Worm (Caenorhabditis elegans) whole organism, late embryonic: ENCODE measurements around the gene pcm-1.

ENCODE experiments used
- ahr-1 ChIP-seq: sonication (generic microtip); optimal IDR thresholded peaks from 2 replicates; lab custom pipeline; 2016; ENCODE audit warnings: missing genetic modification characterization, missing compliant biosample characterization
- ama-1 ChIP-seq: fragments of 150-350 bp; optimal IDR thresholded peaks from 2 replicates; lab custom pipeline; 2014
- ceh-24 ChIP-seq: sonication (generic microtip); optimal IDR thresholded peaks from 2 replicates; lab custom pipeline; 2016; ENCODE audit warnings: mild to moderate bottlenecking, missing genetic modification characterization, missing compliant biosample characterization
- elt-4 ChIP-seq: sonication (generic microtip); optimal IDR thresholded peaks from 2 replicates; lab custom pipeline; 2016; ENCODE audit warnings: missing genetic modification characterization, missing compliant biosample characterization
- fax-1 ChIP-seq: sonication (generic microtip); optimal IDR thresholded peaks from 2 replicates; lab custom pipeline; 2016; ENCODE audit warnings: missing genotype, missing genetic modification characterization, missing compliant biosample characterization
- hlh-30 ChIP-seq: sonication (generic microtip); optimal IDR thresholded peaks from 2 replicates; lab custom pipeline; 2017; ENCODE audit warnings: antibody characterized with exemption, missing genetic modification characterization, missing compliant biosample characterization; ENCODE audit not compliant: insufficient read depth
- nfya-1 ChIP-seq: sonication (generic microtip); optimal IDR thresholded peaks from 2 replicates; lab custom pipeline; 2017; ENCODE audit warnings: missing genetic modification characterization, mild to moderate bottlenecking, missing compliant biosample characterization, antibody characterized with exemption, moderate library complexity
- nhr-11 ChIP-seq: fragments of 150-350 bp; optimal IDR thresholded peaks from 2 replicates; lab custom pipeline; 2014; ENCODE audit warnings: missing biosample characterization, missing genetic modification characterization
- odd-2 ChIP-seq: sonication (generic microtip); optimal IDR thresholded peaks from 2 replicates; lab custom pipeline; 2017; ENCODE audit warnings: antibody characterized with exemption, mild to moderate bottlenecking, missing genetic modification characterization, missing compliant biosample characterization
- sox-4 ChIP-seq: sonication (generic microtip); optimal IDR thresholded peaks from 2 replicates; lab custom pipeline; 2017; ENCODE audit warnings: mild to moderate bottlenecking, missing genetic modification characterization, inconsistent platforms, missing compliant biosample characterization
- tbx-2 ChIP-seq: sonication (generic microtip); optimal IDR thresholded peaks from 2 replicates; lab custom pipeline; 2016; ENCODE audit warnings: missing genetic modification characterization, missing compliant biosample characterization
- tbx-7 ChIP-seq: sonication (generic microtip); optimal IDR thresholded peaks from 2 replicates; lab custom pipeline; 2016; ENCODE audit warnings: missing genotype, missing genetic modification characterization, missing compliant biosample characterization
- ttx-3 ChIP-seq: sonication (generic microtip); optimal IDR thresholded peaks from 2 replicates; lab custom pipeline; 2016; ENCODE audit warnings: missing genetic modification reagents, missing genetic modification characterization, missing compliant biosample characterization

DNA sequence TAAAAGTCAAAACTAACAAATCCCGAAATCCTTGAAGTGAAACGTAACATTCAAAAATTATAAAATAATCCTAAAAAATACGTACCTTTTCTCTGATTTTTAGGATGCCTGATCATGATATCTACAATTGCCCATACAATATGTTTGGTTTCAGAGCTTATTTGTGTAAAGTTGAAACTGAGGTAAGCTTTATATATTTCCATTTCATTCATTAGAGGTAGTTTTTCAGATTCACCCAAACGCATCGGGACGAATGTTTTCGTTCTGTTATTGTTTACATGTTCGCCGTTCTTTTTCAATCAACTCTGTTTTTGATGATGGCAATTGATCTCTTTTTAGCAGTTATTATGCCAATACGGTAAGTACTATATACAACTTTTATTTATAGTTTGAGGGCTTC, 35.7 kb downstream of the pcm-1 start:
- TF ChIP-seq hlh-30 (tag; lab: Kevin White, UChicago): no peak
- TF ChIP-seq tbx-2 (tag; lab: Kevin White, UChicago): no peak
- no peak for TF ChIP-seq ttx-3 (tag; lab: Kevin White, UChicago)
- TF ChIP-seq ceh-24 (tag; lab: Kevin White, UChicago): no peak
- no peak for TF ChIP-seq tbx-7
- no peak for TF ChIP-seq odd-2 (tag; lab: Kevin White, UChicago)
- no peak for TF ChIP-seq ama-1 (lab: Kevin White, UChicago)
- no peak for TF ChIP-seq sox-4 (tag; lab: Kevin White, UChicago)
- no peak for TF ChIP-seq ahr-1 (tag; lab: Kevin White, UChicago)
- TF ChIP-seq nfya-1 (tag; lab: Kevin White, UChicago): no peak
- TF ChIP-seq fax-1 (tag; lab: Kevin White, UChicago): no peak
- TF ChIP-seq nhr-11 (tag; lab: Kevin White, UChicago): no peak
- TF ChIP-seq elt-4 (tag; lab: Kevin White, UChicago): no peak
